Fruit fly (Drosophila melanogaster) whole organism, embryonic: ENCODE results near the gene unc-119.

Experiments
- Asciz ChIP-seq: fragments of 200-800 bp; sonication (Bioruptor generic); optimal IDR thresholded peaks from 2 replicates; lab custom pipeline; 2017; ENCODE audit warnings: missing biosample characterization, mild to moderate bottlenecking, missing genetic modification characterization, missing genetic modification reagents
- B-H1 ChIP-seq: fragments of 200-800 bp; sonication (Bioruptor generic); IDR thresholded peaks from 3 replicates; pipeline ENCODE4 v1.3.6; 2022; ENCODE audit warnings: missing biosample characterization, missing genetic modification characterization
- Blimp-1 ChIP-seq: fragments of 200-800 bp; sonication (Bioruptor generic); optimal IDR thresholded peaks from 3 replicates; lab custom pipeline; 2018; ENCODE audit warnings: missing biosample characterization, missing genetic modification characterization, mild to moderate bottlenecking, moderate library complexity, missing genetic modification reagents
- CG10209 ChIP-seq: fragments of 200-800 bp; sonication (Bioruptor generic); optimal IDR thresholded peaks from 3 replicates; lab custom pipeline; 2017; ENCODE audit warnings: missing biosample characterization, mild to moderate bottlenecking, missing genetic modification characterization, missing genetic modification reagents
- CG11398 ChIP-seq: fragments of 200-800 bp; sonication (Bioruptor generic); optimal IDR thresholded peaks from 2 replicates; lab custom pipeline; 2016; ENCODE audit warnings: missing biosample characterization, missing genetic modification characterization
- CG12219 ChIP-seq: fragments of 200-800 bp; sonication (Bioruptor generic); optimal IDR thresholded peaks from 3 replicates; lab custom pipeline; 2018; ENCODE audit warnings: missing biosample characterization, mild to moderate bottlenecking, missing genetic modification characterization
- CG13424 ChIP-seq: fragments of 200-800 bp; sonication (Bioruptor generic); optimal IDR thresholded peaks from 2 replicates; lab custom pipeline; 2019; ENCODE audit warnings: missing biosample characterization, mild to moderate bottlenecking, missing genetic modification characterization, moderate library complexity
- CG14014 ChIP-seq: fragments of 200-800 bp; sonication (Bioruptor generic); IDR thresholded peaks from 2 replicates; pipeline ENCODE4 v1.3.6; 2022; ENCODE audit warnings: missing biosample characterization, missing genetic modification characterization
- CG14860 ChIP-seq: fragments of 200-800 bp; sonication (Bioruptor generic); IDR thresholded peaks from 3 replicates; pipeline ENCODE4 v1.3.6; 2022; ENCODE audit warnings: missing biosample characterization, missing genetic modification characterization; ENCODE audit not compliant: partially characterized antibody
- CG16779 ChIP-seq: fragments of 200-800 bp; sonication (Bioruptor generic); IDR thresholded peaks from 2 replicates; pipeline ENCODE4 v1.3.6; 2022; ENCODE audit warnings: missing biosample characterization, missing genetic modification characterization
- CG32767 ChIP-seq: fragments of 200-800 bp; sonication (Bioruptor generic); IDR thresholded peaks from 2 replicates; pipeline ENCODE4 v1.3.6; 2022; ENCODE audit warnings: missing biosample characterization, missing genetic modification characterization
- CG43689 ChIP-seq: fragments of 200-800 bp; sonication (Bioruptor generic); IDR thresholded peaks from 2 replicates; pipeline ENCODE4 v1.3.6; 2022; ENCODE audit warnings: missing biosample characterization, missing genetic modification characterization
- CG6175 ChIP-seq: fragments of 200-800 bp; sonication (Bioruptor generic); IDR thresholded peaks from 3 replicates; pipeline ENCODE4 v1.3.6; 2022; ENCODE audit warnings: missing biosample characterization, missing genetic modification characterization
- CG6689 ChIP-seq: fragments of 200-800 bp; sonication (Bioruptor generic); IDR thresholded peaks from 2 replicates; pipeline ENCODE4 v1.3.6; 2022; ENCODE audit warnings: missing biosample characterization, missing genetic modification characterization
- E2f1 ChIP-seq: fragments of 200-800 bp; sonication (Bioruptor generic); IDR thresholded peaks from 2 replicates; pipeline ENCODE4 v1.3.6; 2022; ENCODE audit warnings: missing biosample characterization, missing genetic modification characterization
- GATAe ChIP-seq: fragments of 200-800 bp; sonication (Bioruptor generic); conservative IDR thresholded peaks from 2 replicates; pipeline ENCODE4 v1.3.6; 2022; ENCODE audit warnings: missing biosample characterization, missing genetic modification characterization
- H15 ChIP-seq: fragments of 200-800 bp; sonication (Bioruptor generic); IDR thresholded peaks from 3 replicates; pipeline ENCODE4 v1.3.6; 2022; ENCODE audit warnings: missing biosample characterization, missing genetic modification characterization
- Hr78 ChIP-seq, 2 experiments: fragments of 200-800 bp in 1 of 2; fragments of >200 bp in 1 of 2; sonication (Bioruptor generic) in 1 of 2; optimal IDR thresholded peaks; 2 replicates each; lab custom pipeline; 2017 to 2019; ENCODE audit warnings: missing biosample characterization in 2 of 2, missing genetic modification characterization in 2 of 2, mild to moderate bottlenecking in 1 of 2, moderate library complexity in 1 of 2
- MESR4 ChIP-seq: fragments of 200-800 bp; sonication (Bioruptor generic); optimal IDR thresholded peaks from 2 replicates; lab custom pipeline; 2018; ENCODE audit warnings: missing biosample characterization, mild to moderate bottlenecking, missing genetic modification characterization, moderate library complexity
- Med ChIP-seq: fragments of 200-800 bp; sonication (Bioruptor generic); peaks from one replicate; lab custom pipeline; 2016; ENCODE audit warnings: missing biosample characterization, missing genetic modification characterization, mild to moderate bottlenecking, inconsistent platforms, moderate library complexity
- Sry-β ChIP-seq: fragments of 200-800 bp; sonication (Bioruptor generic); optimal IDR thresholded peaks from 2 replicates; lab custom pipeline; 2018; ENCODE audit warnings: missing biosample characterization, mild to moderate bottlenecking, missing genetic modification characterization, moderate library complexity
- Stat92E ChIP-seq, 3 experiments: fragments of >200 bp in 2 of 3; fragments of 200-800 bp in 1 of 3; sonication (Bioruptor generic) in 1 of 3; optimal IDR thresholded peaks; 2 replicates each; lab custom pipeline; 2017 to 2019; ENCODE audit warnings: missing biosample characterization in 3 of 3, missing genetic modification characterization in 3 of 3, mild to moderate bottlenecking in 1 of 3, moderate library complexity in 1 of 3
- ase ChIP-seq: fragments of 200-800 bp; sonication (Bioruptor generic); IDR thresholded peaks from 3 replicates; pipeline ENCODE4 v1.3.6; 2022; ENCODE audit warnings: missing biosample characterization, missing genetic modification characterization
- bsh ChIP-seq, 2 experiments: fragments of 200-800 bp; sonication (Bioruptor generic); optimal IDR thresholded peaks; 2 replicates each; lab custom pipeline; 2017 to 2018; ENCODE audit warnings: mild to moderate bottlenecking in 2 of 2, missing biosample characterization in 2 of 2, missing genetic modification characterization in 2 of 2, moderate library complexity in 1 of 2
- caup ChIP-seq: fragments of 200-800 bp; sonication (Bioruptor generic); optimal IDR thresholded peaks from 3 replicates; lab custom pipeline; 2017; ENCODE audit warnings: missing biosample characterization, mild to moderate bottlenecking, missing genetic modification characterization, moderate library complexity; ENCODE audit not compliant: severe bottlenecking
- cg ChIP-seq: fragments of 200-800 bp; sonication (Bioruptor generic); optimal IDR thresholded peaks from 3 replicates; lab custom pipeline; 2019; ENCODE audit warnings: missing biosample characterization, mild to moderate bottlenecking, missing genetic modification characterization, moderate library complexity
- chinmo ChIP-seq: fragments of 200-800 bp; sonication (Bioruptor generic); IDR thresholded peaks from 4 replicates; pipeline ENCODE4 v1.3.6; 2022; ENCODE audit warnings: missing biosample characterization, missing genetic modification characterization; ENCODE audit not compliant: partially characterized antibody
- crol ChIP-seq: fragments of 200-800 bp; sonication (Bioruptor generic); IDR thresholded peaks from 2 replicates; pipeline ENCODE4 v1.3.6; 2022; ENCODE audit warnings: missing biosample characterization, missing genetic modification characterization
- crp ChIP-seq, 2 experiments: fragments of 200-800 bp; sonication (Bioruptor generic); optimal IDR thresholded peaks; 2 replicates in 1 of 2; 3 replicates in 1 of 2; lab custom pipeline; 2017; ENCODE audit warnings: missing biosample characterization in 2 of 2, missing genetic modification characterization in 2 of 2, mild to moderate bottlenecking in 1 of 2, moderate library complexity in 1 of 2
- cwo ChIP-seq: fragments of 200-800 bp; sonication (Bioruptor generic); optimal IDR thresholded peaks from 3 replicates; lab custom pipeline; 2017; ENCODE audit warnings: missing biosample characterization, missing genetic modification characterization, mild to moderate bottlenecking, moderate library complexity, missing genetic modification reagents
- exex ChIP-seq: fragments of 200-800 bp; sonication (Bioruptor generic); optimal IDR thresholded peaks from 4 replicates; lab custom pipeline; 2018; ENCODE audit warnings: missing biosample characterization, mild to moderate bottlenecking, missing genetic modification characterization, moderate library complexity
- ftz-f1 ChIP-seq: fragments of 200-800 bp; sonication (Bioruptor generic); optimal IDR thresholded peaks from 2 replicates; lab custom pipeline; 2016; ENCODE audit warnings: missing biosample characterization, missing genetic modification characterization
- grn ChIP-seq: fragments of 200-800 bp; sonication (Bioruptor generic); optimal IDR thresholded peaks from 3 replicates; lab custom pipeline; 2017; ENCODE audit warnings: missing biosample characterization, missing genetic modification characterization
- nau ChIP-seq: fragments of 200-800 bp; sonication (Bioruptor generic); optimal IDR thresholded peaks from 3 replicates; lab custom pipeline; 2017; ENCODE audit warnings: missing biosample characterization, mild to moderate bottlenecking, missing genetic modification characterization, missing genetic modification reagents
- nom ChIP-seq: fragments of 200-800 bp; sonication (Bioruptor generic); optimal IDR thresholded peaks from 2 replicates; lab custom pipeline; 2017; ENCODE audit warnings: missing biosample characterization, missing genetic modification characterization, mild to moderate bottlenecking, moderate library complexity, missing genetic modification reagents
- prd ChIP-seq, 3 experiments: fragments of >200 bp in 2 of 3; fragments of 200-800 bp in 1 of 3; sonication (Bioruptor generic) in 1 of 3; optimal IDR thresholded peaks in 2 of 3; IDR thresholded peaks in 1 of 3; 2 replicates in 2 of 3; 3 replicates in 1 of 3; pipeline versions ENCODE4 v1.3.6 to Lab custom; 2017 to 2022; ENCODE audit warnings: missing biosample characterization in 1 of 3, missing genetic modification characterization in 1 of 3
- pum ChIP-seq: fragments of 200-800 bp; sonication (Bioruptor generic); optimal IDR thresholded peaks from 2 replicates; lab custom pipeline; 2016; ENCODE audit warnings: missing biosample characterization, missing genetic modification characterization
- row ChIP-seq: fragments of 200-800 bp; sonication (Bioruptor generic); IDR thresholded peaks from 3 replicates; pipeline ENCODE4 v1.3.6; 2022; ENCODE audit warnings: missing biosample characterization, missing genetic modification characterization
- sd ChIP-seq: fragments of 200-800 bp; sonication (Bioruptor generic); optimal IDR thresholded peaks from 3 replicates; lab custom pipeline; 2018; ENCODE audit warnings: missing biosample characterization, mild to moderate bottlenecking, missing genetic modification characterization, moderate library complexity
- sens ChIP-seq: fragments of 200-800 bp; sonication (Bioruptor generic); peaks from one replicate; lab custom pipeline; 2016; ENCODE audit warnings: missing biosample characterization, missing genetic modification characterization
- ssp ChIP-seq: fragments of 200-800 bp; sonication (Bioruptor generic); IDR thresholded peaks from 2 replicates; pipeline ENCODE4 v1.3.6; 2022; ENCODE audit warnings: missing biosample characterization, missing genetic modification characterization
- stwl ChIP-seq: fragments of 200-800 bp; sonication (Bioruptor generic); optimal IDR thresholded peaks from 3 replicates; lab custom pipeline; 2018; ENCODE audit warnings: missing biosample characterization, mild to moderate bottlenecking, missing genetic modification characterization, moderate library complexity
- sug ChIP-seq: fragments of 200-800 bp; optimal IDR thresholded peaks from 2 replicates; lab custom pipeline; 2019; ENCODE audit warnings: missing biosample characterization, mild to moderate bottlenecking, missing genetic modification characterization, moderate library complexity
- vvl ChIP-seq: fragments of 200-800 bp; sonication (Bioruptor generic); IDR thresholded peaks from 2 replicates; pipeline ENCODE4 v1.3.6; 2022; ENCODE audit warnings: missing biosample characterization, missing genetic modification characterization

The unc-119 gene

DNA sequence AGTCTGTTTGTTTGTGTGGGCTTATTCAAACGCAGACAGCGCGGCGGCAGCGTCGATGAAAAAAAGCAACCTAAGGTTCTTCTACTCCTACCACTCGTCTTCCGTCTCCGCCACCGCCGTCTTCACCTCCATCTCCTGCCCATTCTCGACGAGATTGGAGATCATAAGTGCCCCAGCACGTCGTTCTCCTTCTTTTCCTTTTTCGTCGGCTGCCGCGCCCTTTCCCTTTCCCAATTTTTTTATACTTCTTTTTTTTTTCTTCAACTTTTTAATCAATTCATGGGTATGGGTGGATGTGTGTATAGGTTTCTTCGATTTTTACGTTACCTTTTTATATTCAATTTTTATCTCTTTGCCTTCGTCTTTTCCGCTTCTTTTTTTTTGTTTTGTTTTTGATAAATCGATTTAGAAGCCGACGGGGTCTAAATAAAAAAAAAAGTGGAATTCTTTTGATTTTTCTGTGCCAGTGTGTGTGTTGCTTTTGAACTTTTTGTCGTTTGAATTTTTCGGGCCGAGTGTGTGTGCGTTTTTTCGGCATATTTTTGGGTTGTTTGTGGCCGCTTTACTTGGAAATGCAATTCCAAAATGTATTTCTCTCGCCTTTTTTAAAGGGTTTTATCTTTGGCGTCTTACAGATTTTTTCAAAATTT lies 13.8 kb upstream of the unc-119 start (continued):
- TF ChIP-seq Blimp-1 (GFP tag; lab: Kevin White, UChicago) (peak; percentile 29), H15 (no peak), CG12219 (GFP tag; lab: Kevin White, UChicago) (no peak), Stat92E (GFP tag; optimal IDR thresholded peaks at IDR 0.05; lab: Kevin White, UChicago) (no peak), crol (GFP tag; lab: Robert Waterston, UW) (peak; percentile 93), Sry-β (GFP tag; lab: Kevin White, UChicago) (no peak), bsh (GFP tag; optimal IDR thresholded peaks at IDR 0.05; lab: Kevin White, UChicago) (peak in 1 of 2 experiments; percentile 58), sens (GFP tag; lab: Kevin White, UChicago) (peak; percentile 53), CG43689 (GFP tag; lab: Robert Waterston, UW) (no peak)

DNA sequence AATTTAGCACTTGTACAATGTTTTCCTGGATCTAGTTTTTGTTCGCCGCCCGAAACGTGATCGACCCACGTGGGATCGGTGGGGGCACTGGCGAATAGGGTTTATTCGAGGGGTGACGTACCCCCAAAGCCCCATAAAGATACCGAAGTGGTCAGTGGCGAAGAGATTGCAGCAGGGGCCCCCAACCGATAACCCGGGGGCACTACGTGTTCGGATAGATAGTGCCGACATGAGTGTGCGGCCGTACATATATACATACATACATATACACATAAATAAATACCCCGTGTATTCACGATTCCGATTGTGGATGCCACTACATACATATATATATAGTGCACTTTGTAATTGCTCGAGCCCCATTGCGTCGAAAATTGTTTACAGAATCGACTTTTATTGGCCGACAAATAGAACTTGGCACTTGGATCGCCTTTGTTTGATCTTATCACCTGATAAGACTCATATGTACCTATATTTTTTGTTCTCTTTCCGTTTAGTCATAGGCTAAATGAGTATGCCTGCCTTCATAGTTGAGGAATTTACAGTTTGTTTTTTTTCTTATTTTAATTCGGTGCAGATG lies 12.8 kb upstream of the unc-119 start:
- peak; percentile 70 for TF ChIP-seq cwo (GFP tag; lab: Kevin White, UChicago)
- peak; percentile 28 for TF ChIP-seq nom
- TF ChIP-seq E2f1 (GFP tag; lab: Robert Waterston, UW) = no peak
- peak; percentile 47 for TF ChIP-seq cg
- TF ChIP-seq MESR4 (GFP tag; lab: Kevin White, UChicago) = no peak
- peak; percentile 69 for TF ChIP-seq Med (GFP tag; lab: Kevin White, UChicago)
- TF ChIP-seq Sry-β (GFP tag; lab: Kevin White, UChicago) = no peak
- TF ChIP-seq GATAe (GFP tag; lab: Robert Waterston, UW) = peak; percentile 51; the same call in 1 of the 2 replicates
- no peak for TF ChIP-seq vvl (GFP tag; lab: Robert Waterston, UW)
- no peak for TF ChIP-seq nau
- peak; percentile 89 for TF ChIP-seq sug (tag; lab: Kevin White, UChicago)
- no peak for TF ChIP-seq crp (GFP tag; optimal IDR thresholded peaks at IDR 0.05; lab: Kevin White, UChicago)
- peak; percentile 47; the same call in 1 of the 2 replicates for TF ChIP-seq crol (GFP tag; lab: Robert Waterston, UW)
- TF ChIP-seq ftz-f1 (GFP tag; lab: Kevin White, UChicago) = no peak
- no peak for TF ChIP-seq CG14860 (GFP tag; lab: Robert Waterston, UW)
- 0 out of 4 replicates have a peak, but pooled peaks have one; percentile 19 for TF ChIP-seq chinmo (GFP tag; lab: Robert Waterston, UW)
- TF ChIP-seq sd (tag; lab: Kevin White, UChicago) = peak; percentile 13
- peak in 1 of 2 experiments; percentile 67 for TF ChIP-seq Hr78 (GFP tag; optimal IDR thresholded peaks at IDR 0.05; lab: Kevin White, UChicago)
- peak; percentile 29 for TF ChIP-seq exex (tag; lab: Kevin White, UChicago)
- TF ChIP-seq CG6175 (GFP tag; lab: Robert Waterston, UW) = 0 out of 3 replicates have a peak, but pooled peaks have one; percentile 39
- TF ChIP-seq CG32767 (GFP tag; lab: Robert Waterston, UW) = 0 out of 2 replicates have a peak, but pooled peaks have one; percentile 12
- TF ChIP-seq CG16779 (GFP tag; lab: Robert Waterston, UW) = no peak
- TF ChIP-seq CG11398 = no peak
- TF ChIP-seq grn (GFP tag; lab: Kevin White, UChicago) = peak; percentile 57
- TF ChIP-seq sens (GFP tag; lab: Kevin White, UChicago) = peak; percentile 47
- peak; percentile 0 for TF ChIP-seq CG10209

dm6 chrX:7302329-7302728 lies 11.2 kb upstream of the unc-119 start:
- peak; percentile 21 for TF ChIP-seq Asciz (GFP tag; lab: Kevin White, UChicago)
- TF ChIP-seq pum (GFP tag; lab: Kevin White, UChicago) = peak; percentile 24
- no peak; the same call in 2 of the 3 replicates for TF ChIP-seq B-H1 (GFP tag; lab: Robert Waterston, UW)
- peak; percentile 27 for TF ChIP-seq CG13424 (tag; lab: Kevin White, UChicago)
- no peak for TF ChIP-seq caup
- TF ChIP-seq CG14014 (GFP tag; lab: Robert Waterston, UW) = no peak
- TF ChIP-seq row (GFP tag; lab: Robert Waterston, UW) = peak; percentile 55
- peak; percentile 54; the same call in 1 of the 2 replicates for TF ChIP-seq CG6689 (GFP tag; lab: Robert Waterston, UW)
- TF ChIP-seq ssp (GFP tag; lab: Robert Waterston, UW) = peak; percentile 13; the same call in 1 of the 2 replicates
- peak; percentile 8; the same call in 1 of the 3 replicates for TF ChIP-seq ase
- no peak for TF ChIP-seq stwl (tag; lab: Kevin White, UChicago)
- no peak for TF ChIP-seq prd (optimal IDR thresholded peaks at IDR 0.05; lab: Kevin White, UChicago)
- peak; percentile 65; the same call in 2 of the 3 replicates for TF ChIP-seq prd (GFP tag; IDR thresholded peaks at IDR 0.05; lab: Robert Waterston, UW)
